Worm (Caenorhabditis elegans): ENCODE data around the gene ZK177.2.

- TF ChIP-seq nhr-237 (tag; optimal IDR thresholded peaks at IDR 0.05) (no peak), unc-62 (GFP tag; optimal IDR thresholded peaks at IDR 0.05) (no peak)
These were observed 1.4 kb upstream of the ZK177.2 start, which contains the start of gene ZK177.9 for ce11 chrII:5517643-5518042.
